Worm (Caenorhabditis elegans) whole organism, late embryonic: Measurements from ENCODE around the gene clec-5.
A peak's percentile ranks its signal among the peaks of the same experiment; 100 is the strongest.
"Not testable (repeated sequence)": the region's sequence is repeated elsewhere in the genome, so short reads cannot be mapped to it uniquely, and the experiment has no call there.

Source experiments
- C08G9.2 ChIP-seq: sonication (generic microtip); optimal IDR thresholded peaks from 2 replicates; lab custom pipeline; 2016; ENCODE audit warnings: mild to moderate bottlenecking, missing genetic modification characterization, moderate library complexity, missing compliant biosample characterization
- C38D4.7 ChIP-seq: fragments of 200-800 bp; sonication (Bioruptor generic); optimal IDR thresholded peaks from 2 replicates; lab custom pipeline; 2018; ENCODE audit warnings: mild to moderate bottlenecking, missing genetic modification characterization, moderate library complexity, missing compliant biosample characterization
- F13H6.1 ChIP-seq: sonication (generic microtip); optimal IDR thresholded peaks from 2 replicates; lab custom pipeline; 2016; ENCODE audit warnings: missing genetic modification characterization, missing compliant biosample characterization
- K02D7.2 ChIP-seq: sonication (generic microtip); optimal IDR thresholded peaks from 2 replicates; lab custom pipeline; 2017; ENCODE audit warnings: mild to moderate bottlenecking, missing genetic modification characterization, missing compliant biosample characterization
- K09A11.1 ChIP-seq: sonication (generic microtip); optimal IDR thresholded peaks from 2 replicates; lab custom pipeline; 2017; ENCODE audit warnings: antibody characterized with exemption, mild to moderate bottlenecking, missing genetic modification characterization, missing compliant biosample characterization; ENCODE audit not compliant: insufficient read depth
- Y22D7AL.16 ChIP-seq: sonication (generic microtip); optimal IDR thresholded peaks from 2 replicates; lab custom pipeline; 2016; ENCODE audit warnings: missing genetic modification characterization, missing compliant biosample characterization
- ceh-14 ChIP-seq: sonication (generic microtip); optimal IDR thresholded peaks from 2 replicates; lab custom pipeline; 2016; ENCODE audit warnings: missing genotype, missing genetic modification characterization, missing compliant biosample characterization
- ceh-18 ChIP-seq: sonication (generic microtip); optimal IDR thresholded peaks from 2 replicates; lab custom pipeline; 2016; ENCODE audit warnings: missing genetic modification characterization, missing compliant biosample characterization
- ceh-22 ChIP-seq: sonication (generic microtip); optimal IDR thresholded peaks from 2 replicates; lab custom pipeline; 2017; ENCODE audit warnings: missing biosample characterization, missing genetic modification characterization
- ceh-31 ChIP-seq: sonication (generic microtip); optimal IDR thresholded peaks from 2 replicates; lab custom pipeline; 2016; ENCODE audit warnings: missing genetic modification characterization, missing compliant biosample characterization
- ceh-34 ChIP-seq: sonication (generic microtip); optimal IDR thresholded peaks from 2 replicates; lab custom pipeline; 2016; ENCODE audit warnings: mild to moderate bottlenecking, missing genetic modification characterization, missing compliant biosample characterization
- ceh-6 ChIP-seq: fragments of 200-800 bp; sonication (Bioruptor generic); optimal IDR thresholded peaks from 2 replicates; lab custom pipeline; 2018; ENCODE audit warnings: mild to moderate bottlenecking, missing genetic modification characterization, missing compliant biosample characterization
- che-1 ChIP-seq: sonication (generic microtip); optimal IDR thresholded peaks from 2 replicates; lab custom pipeline; 2016; ENCODE audit warnings: mild to moderate bottlenecking, missing genetic modification characterization, missing compliant biosample characterization
- dmd-4 ChIP-seq: sonication (generic microtip); optimal IDR thresholded peaks from 2 replicates; lab custom pipeline; 2016; ENCODE audit warnings: borderline replicate concordance, missing genetic modification characterization, missing compliant biosample characterization
- fkh-6 ChIP-seq: sonication (generic microtip); optimal IDR thresholded peaks from 2 replicates; lab custom pipeline; 2016; ENCODE audit warnings: missing genetic modification characterization, missing compliant biosample characterization
- hlh-13 ChIP-seq: fragments of 200-800 bp; sonication (Bioruptor generic); optimal IDR thresholded peaks from 2 replicates; lab custom pipeline; 2018; ENCODE audit warnings: mild to moderate bottlenecking, missing genetic modification characterization, missing compliant biosample characterization
- hlh-30 ChIP-seq: sonication (generic microtip); optimal IDR thresholded peaks from 2 replicates; lab custom pipeline; 2017; ENCODE audit warnings: antibody characterized with exemption, missing genetic modification characterization, missing compliant biosample characterization; ENCODE audit not compliant: insufficient read depth
- nfya-1 ChIP-seq: sonication (generic microtip); optimal IDR thresholded peaks from 2 replicates; lab custom pipeline; 2017; ENCODE audit warnings: missing genetic modification characterization, mild to moderate bottlenecking, missing compliant biosample characterization, antibody characterized with exemption, moderate library complexity
- nhr-11 ChIP-seq: fragments of 150-350 bp; optimal IDR thresholded peaks from 2 replicates; lab custom pipeline; 2014; ENCODE audit warnings: missing biosample characterization, missing genetic modification characterization
- npax-4 ChIP-seq: sonication (generic microtip); optimal IDR thresholded peaks from 2 replicates; lab custom pipeline; 2016; ENCODE audit warnings: missing genetic modification characterization, missing compliant biosample characterization
- pag-3 ChIP-seq: sonication (generic microtip); optimal IDR thresholded peaks from 2 replicates; lab custom pipeline; 2016; ENCODE audit warnings: missing compliant biosample characterization, missing genetic modification characterization, borderline replicate concordance
- pros-1 ChIP-seq: fragments of 150-350 bp; optimal IDR thresholded peaks from 2 replicates; lab custom pipeline; 2014; ENCODE audit warnings: missing biosample characterization, missing genetic modification reagents, missing genetic modification characterization
- rnt-1 ChIP-seq: sonication (generic microtip); optimal IDR thresholded peaks from 2 replicates; lab custom pipeline; 2016; ENCODE audit warnings: missing genetic modification characterization, missing compliant biosample characterization
- sox-2 ChIP-seq: fragments of 200-800 bp; sonication (Bioruptor generic); IDR thresholded peaks from 2 replicates; pipeline ENCODE4 v1.3.6; 2022; ENCODE audit warnings: missing genetic modification reagents, missing genetic modification characterization, missing compliant biosample characterization
- tbx-2 ChIP-seq: sonication (generic microtip); optimal IDR thresholded peaks from 2 replicates; lab custom pipeline; 2016; ENCODE audit warnings: missing genetic modification characterization, missing compliant biosample characterization
- tbx-7 ChIP-seq: sonication (generic microtip); optimal IDR thresholded peaks from 2 replicates; lab custom pipeline; 2016; ENCODE audit warnings: missing genotype, missing genetic modification characterization, missing compliant biosample characterization
- ttx-3 ChIP-seq: sonication (generic microtip); optimal IDR thresholded peaks from 2 replicates; lab custom pipeline; 2016; ENCODE audit warnings: missing genetic modification reagents, missing genetic modification characterization, missing compliant biosample characterization
- unc-42 ChIP-seq: sonication (generic microtip); optimal IDR thresholded peaks from 2 replicates; lab custom pipeline; 2016; ENCODE audit warnings: missing genotype, missing genetic modification characterization, missing compliant biosample characterization
- unc-86 ChIP-seq: sonication (generic microtip); optimal IDR thresholded peaks from 2 replicates; lab custom pipeline; 2016; ENCODE audit warnings: missing genetic modification characterization, missing compliant biosample characterization
- ztf-16 ChIP-seq: sonication (generic microtip); optimal IDR thresholded peaks from 2 replicates; lab custom pipeline; 2017; ENCODE audit warnings: missing genetic modification characterization, missing compliant biosample characterization

The clec-5 gene

ce11 chrIII:4930154-4930679 is 46.8 kb upstream of the clec-5 start, which contains the start of gene set-2 (continued):
- TF ChIP-seq C08G9.2, result peak; percentile 91
- TF ChIP-seq ceh-34 (tag; lab: Kevin White, UChicago), result peak; percentile 34
- TF ChIP-seq nfya-1, result peak; percentile 32

DNA sequence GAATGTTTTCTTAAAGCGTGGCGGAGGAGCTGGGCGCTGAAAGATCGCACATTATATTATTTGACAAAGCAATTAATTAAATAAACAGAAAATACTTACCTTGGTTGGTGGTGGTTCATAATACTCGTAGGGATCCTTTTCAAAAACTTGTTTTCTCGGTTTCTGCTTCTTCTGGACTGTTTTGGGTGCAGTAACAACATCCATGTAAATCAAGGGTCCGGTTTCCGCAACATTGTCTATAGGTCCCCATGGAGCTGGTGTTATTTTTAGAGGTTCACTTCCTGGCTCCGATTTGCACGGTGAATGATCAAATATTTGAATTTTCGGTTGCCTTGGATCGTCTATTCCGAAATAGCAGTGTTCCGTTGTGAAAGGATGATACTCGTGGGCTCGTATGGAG is 40.7 kb upstream of the clec-5 start:
- TF ChIP-seq ceh-31, result no peak
- no peak for TF ChIP-seq ceh-14 (tag; lab: Kevin White, UChicago)
- no peak for TF ChIP-seq nfya-1
- no peak for TF ChIP-seq Y22D7AL.16 (tag; lab: Kevin White, UChicago)
- no peak for TF ChIP-seq unc-86 (tag; lab: Kevin White, UChicago)
- TF ChIP-seq tbx-7 (tag; lab: Kevin White, UChicago), result no peak
- no peak for TF ChIP-seq ceh-18 (tag; lab: Kevin White, UChicago)
- no peak for TF ChIP-seq fkh-6
- TF ChIP-seq K02D7.2 (tag; lab: Kevin White, UChicago), result no peak
- no peak for TF ChIP-seq npax-4
- no peak for TF ChIP-seq ztf-16 (tag; lab: Kevin White, UChicago)
- no peak for TF ChIP-seq che-1
- no peak for TF ChIP-seq nhr-11 (tag; lab: Kevin White, UChicago)
- TF ChIP-seq ceh-6, result no peak
- no peak for TF ChIP-seq pros-1 (tag; lab: Kevin White, UChicago)
- TF ChIP-seq tbx-2 (tag; lab: Kevin White, UChicago), result no peak
- TF ChIP-seq hlh-30 (tag; lab: Kevin White, UChicago), result no peak
- no peak for TF ChIP-seq K09A11.1 (tag; lab: Kevin White, UChicago)
- TF ChIP-seq C38D4.7 (GFP tag; lab: Kevin White, UChicago), result no peak
- TF ChIP-seq, all 69 proteins: peak for 0

DNA sequence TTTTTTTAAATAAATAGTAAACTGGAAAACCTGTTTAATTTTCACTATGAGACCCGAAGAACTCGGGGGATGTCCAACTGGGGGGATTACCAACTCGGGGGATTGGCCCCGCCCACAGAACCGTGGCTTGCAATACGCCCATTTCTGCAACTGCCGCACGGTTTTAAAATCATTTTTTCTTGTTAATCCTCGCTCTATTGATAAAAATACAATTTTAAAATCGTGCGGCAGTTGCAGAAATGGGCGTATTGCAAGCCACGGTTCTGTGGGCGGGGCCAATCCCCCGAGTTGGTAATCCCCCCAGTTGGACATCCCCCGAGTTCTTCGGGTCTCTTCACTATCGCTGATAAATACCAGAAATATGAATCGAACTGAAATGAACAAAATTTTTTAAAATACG is 38.6 kb upstream of the clec-5 start, which contains the start of gene mmab-1:
Gene mmab-1 (minus strand): TSS at position 95 of the 400 bp plus-strand sequence.
- not testable (repeated sequence) for TF ChIP-seq dmd-4 (tag; lab: Kevin White, UChicago); hlh-13 (GFP tag; lab: Kevin White, UChicago); sox-2 (GFP tag; lab: Robert Waterston, UW)

DNA sequence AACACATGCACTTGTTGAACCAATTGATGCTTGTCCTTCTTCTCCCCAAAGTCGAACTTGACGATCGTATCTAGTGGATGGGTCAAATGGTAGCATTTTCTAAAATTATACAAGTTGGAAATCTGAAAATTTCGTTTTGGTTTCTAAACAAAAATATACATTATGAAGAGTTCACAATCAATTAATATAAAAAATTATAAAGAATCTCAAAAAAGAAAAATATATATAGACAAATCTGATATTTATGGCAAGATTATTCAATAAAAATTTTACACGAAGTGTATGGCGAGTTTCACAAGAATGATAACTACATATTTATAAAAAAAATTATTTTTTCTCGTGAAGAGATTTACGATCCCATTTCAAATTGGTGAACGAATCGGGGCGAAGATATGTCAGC is 36.8 kb upstream of the clec-5 start, which contains the start of gene ula-1:
Gene ula-1 (minus strand): TSS at position 101 of the 400 bp plus-strand sequence.
- TF ChIP-seq ceh-22 (tag; lab: Kevin White, UChicago), result no peak

DNA sequence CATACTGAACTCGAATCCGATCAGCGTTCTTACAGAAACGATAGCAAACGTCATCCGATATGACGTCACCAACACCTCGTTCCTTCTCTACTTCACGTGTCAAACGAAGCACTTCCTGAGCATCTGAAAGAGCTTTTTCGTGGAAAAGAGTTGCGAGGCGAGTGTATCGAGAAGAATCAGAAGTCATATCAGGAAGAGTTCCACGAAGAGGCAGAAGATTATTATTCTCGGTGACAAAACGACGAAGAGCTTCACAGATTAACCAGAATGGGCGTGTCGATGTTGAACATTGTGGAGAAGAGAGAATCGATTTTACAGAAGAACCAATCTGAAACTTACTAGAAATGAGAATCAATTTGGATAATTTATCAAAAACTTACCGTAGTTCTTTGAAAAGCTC is 35.5 kb upstream of the clec-5 start:
- TF ChIP-seq pag-3 (tag; lab: Kevin White, UChicago) (no peak), ttx-3 (no peak), rnt-1 (tag; lab: Kevin White, UChicago) (no peak)

DNA sequence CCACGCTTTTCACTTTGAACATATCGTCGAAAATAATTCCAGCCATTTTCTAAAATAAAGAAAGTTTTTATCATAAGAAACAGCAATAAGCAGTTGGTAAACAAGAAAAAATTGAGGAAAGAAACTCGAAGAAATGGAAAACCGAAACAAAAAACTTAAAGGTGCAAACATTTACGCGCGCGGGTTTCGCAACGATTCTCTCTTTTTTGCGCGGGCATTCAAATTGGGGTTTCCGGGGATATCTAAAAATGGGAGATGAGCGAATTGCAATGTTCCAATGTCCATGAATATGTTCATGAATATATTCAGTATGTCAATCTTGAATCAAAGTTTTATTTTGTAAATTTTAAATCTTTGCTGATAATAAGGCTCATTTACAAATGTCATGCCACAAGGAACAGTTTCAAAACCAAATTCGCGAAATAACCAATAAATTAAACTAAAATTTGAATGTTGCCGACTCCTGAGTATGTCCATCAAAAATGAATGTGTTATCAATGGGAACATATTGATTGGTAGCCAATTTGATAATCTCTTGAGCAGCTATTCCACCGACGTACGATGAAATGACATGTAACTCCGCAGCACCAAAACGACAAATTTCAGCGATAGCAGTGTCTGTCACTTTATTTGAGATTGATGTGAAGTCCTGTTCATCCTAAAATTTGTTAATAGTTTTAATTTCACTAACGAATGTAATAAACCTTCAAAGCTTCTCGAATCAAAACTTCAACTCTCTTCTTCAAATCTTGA is 34.7 kb upstream of the clec-5 start, which contains the start of gene rpb-8:
Gene rpb-8 (minus strand): TSS at position 49 of the 753 bp plus-strand sequence.
- TF ChIP-seq nfya-1 (peak; percentile 46), ceh-14 (tag; lab: Kevin White, UChicago) (no peak), unc-42 (tag; lab: Kevin White, UChicago) (peak; percentile 15), F13H6.1 (tag; lab: Kevin White, UChicago) (no peak), ceh-31 (peak; percentile 41)
